Worm (Caenorhabditis elegans) whole organism, L2 larva: ENCODE results near the gene W06E11.1.

Source experiments
- F13H6.1 ChIP-seq: sonication (generic microtip); optimal IDR thresholded peaks from 2 replicates; lab custom pipeline; 2016; ENCODE audit warnings: missing genetic modification characterization, missing compliant biosample characterization
- R02D3.7 ChIP-seq: fragments of 150-350 bp; optimal IDR thresholded peaks from 2 replicates; lab custom pipeline; 2014; ENCODE audit warnings: missing biosample characterization, missing genetic modification characterization
- ceh-82 ChIP-seq: fragments of 150-350 bp; optimal IDR thresholded peaks from 2 replicates; lab custom pipeline; 2014; ENCODE audit warnings: missing biosample characterization, missing genetic modification characterization
- egl-27 ChIP-seq: sonication (generic microtip); optimal IDR thresholded peaks from 3 replicates; lab custom pipeline; 2017; ENCODE audit warnings: missing biosample characterization, missing genetic modification reagents, missing genetic modification characterization
- fos-1 ChIP-seq: fragments of 150-350 bp; optimal IDR thresholded peaks from 2 replicates; lab custom pipeline; 2014; ENCODE audit warnings: missing biosample characterization, missing genetic modification characterization
- nhr-11 ChIP-seq: fragments of 150-350 bp; optimal IDR thresholded peaks from 2 replicates; lab custom pipeline; 2014; ENCODE audit warnings: missing biosample characterization, missing genetic modification characterization
- sma-9 ChIP-seq, 2 experiments: fragments of 150-350 bp in 1 of 2; sonication (generic microtip) in 1 of 2; optimal IDR thresholded peaks; 2 replicates each; lab custom pipeline; 2014 to 2016; ENCODE audit warnings: missing genetic modification characterization in 2 of 2, mild to moderate bottlenecking in 1 of 2, missing biosample characterization in 1 of 2, missing compliant biosample characterization in 1 of 2, missing genetic modification reagents in 1 of 2, moderate library complexity in 1 of 2
- unc-62 ChIP-seq: fragments of 150-350 bp; optimal IDR thresholded peaks from 2 replicates; lab custom pipeline; 2014; ENCODE audit warnings: missing biosample characterization, missing genetic modification reagents, missing genetic modification characterization
- ztf-4 ChIP-seq: fragments of 150-350 bp; optimal IDR thresholded peaks from 2 replicates; lab custom pipeline; 2014; ENCODE audit warnings: missing biosample characterization, missing genetic modification characterization

DNA sequence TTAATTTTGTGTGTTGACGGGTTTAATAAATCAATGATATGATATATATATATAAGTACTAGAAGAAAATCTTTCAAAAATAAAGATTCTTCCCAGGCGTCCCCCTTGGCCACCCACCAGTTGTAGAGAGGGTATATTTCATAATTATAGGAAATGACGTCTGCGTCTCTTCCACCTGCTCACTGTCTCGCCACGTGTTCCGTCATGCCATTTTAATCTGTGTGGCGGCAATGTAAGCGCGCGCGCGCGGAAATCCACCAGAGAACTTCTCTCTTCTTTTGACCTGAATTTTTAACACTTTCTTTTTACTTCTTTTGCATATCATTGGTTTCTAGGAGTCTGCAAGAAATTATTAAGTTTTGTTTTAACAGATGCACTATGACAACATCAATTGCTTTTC, 12.5 kb downstream of the W06E11.1 start:
- TF ChIP-seq unc-62 (no peak), sma-9 (GFP tag; optimal IDR thresholded peaks at IDR 0.05; lab: Kevin White, UChicago) (no peak), sma-9 (tag; optimal IDR thresholded peaks at IDR 0.05; lab: Kevin White, UChicago) (no peak), F13H6.1 (tag; lab: Kevin White, UChicago) (no peak), ceh-82 (no peak), egl-27 (no peak), fos-1 (tag; lab: Kevin White, UChicago) (no peak), ztf-4 (no peak), R02D3.7 (tag; lab: Kevin White, UChicago) (no peak), nhr-11 (tag; lab: Kevin White, UChicago) (no peak)
